Worm (Caenorhabditis elegans) whole organism, L4 larva: ENCODE data around the gene Y47D3A.31.

Source experiments
- skn-1 ChIP-seq: fragments of 150-350 bp; optimal IDR thresholded peaks from 2 replicates; lab custom pipeline; 2014; ENCODE audit warnings: missing biosample characterization, missing genetic modification characterization
- zfp-3 ChIP-seq: fragments of 200-800 bp; sonication (Bioruptor generic); conservative IDR thresholded peaks from 2 replicates; pipeline ENCODE4 v1.3.6; 2022; ENCODE audit warnings: missing genetic modification reagents, missing genetic modification characterization, missing compliant biosample characterization

DNA sequence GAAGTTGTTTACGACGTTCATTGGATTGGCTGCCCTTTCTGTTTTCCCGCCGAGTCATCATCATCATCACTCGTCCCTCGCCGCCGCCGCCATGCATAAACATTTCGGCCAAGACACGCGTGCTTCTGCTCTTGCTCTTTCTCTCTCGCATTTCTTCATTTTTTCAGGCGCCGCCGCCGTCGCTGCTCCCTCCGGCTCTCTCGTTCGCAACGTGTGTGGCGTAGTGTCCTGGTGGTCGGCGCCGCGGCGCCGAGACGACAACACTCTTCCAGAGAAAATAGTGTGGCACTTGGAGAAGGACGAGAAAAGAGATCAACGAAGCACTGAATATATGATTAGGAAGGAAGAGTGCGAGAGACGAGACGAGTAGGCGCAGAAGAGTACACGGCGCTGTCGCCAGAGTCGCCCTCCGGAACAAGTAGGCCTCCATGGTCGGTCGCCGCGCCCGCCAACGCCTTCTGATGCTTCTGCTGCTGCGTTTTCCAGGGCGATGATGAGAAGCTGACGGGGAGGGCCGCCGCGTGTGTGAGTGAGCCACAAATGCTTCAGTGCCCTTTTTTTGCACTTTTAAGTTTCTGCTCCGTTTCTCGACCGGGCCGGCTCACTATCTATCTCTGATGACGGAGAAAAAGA is 28.6 kb upstream of the Y47D3A.31 start:
- TF ChIP-seq skn-1 (tag; lab: Kevin White, UChicago) (no peak), zfp-3 (GFP tag; lab: Robert Waterston, UW) (no peak)
